Worm (Caenorhabditis elegans) whole organism, mixed stage, embryonic: ENCODE data around the gene C12D8.21.

Experiments used
- bed-3 ChIP-seq: fragments of 200-800 bp; sonication (Bioruptor generic); optimal IDR thresholded peaks from 3 replicates; lab custom pipeline; 2018; ENCODE audit warnings: mild to moderate bottlenecking, missing genetic modification characterization, moderate library complexity, missing compliant biosample characterization
- ceh-43 ChIP-seq: fragments of 200-800 bp; sonication (Bioruptor generic); optimal IDR thresholded peaks from 2 replicates; lab custom pipeline; 2018; ENCODE audit warnings: mild to moderate bottlenecking, missing genetic modification characterization, moderate library complexity, missing compliant biosample characterization
- elt-3 ChIP-seq: fragments of 150-350 bp; optimal IDR thresholded peaks from 2 replicates; lab custom pipeline; 2014; ENCODE audit warnings: missing biosample characterization, missing genetic modification characterization
- nhr-12 ChIP-seq: fragments of 150-350 bp; optimal IDR thresholded peaks from 2 replicates; lab custom pipeline; 2014; ENCODE audit warnings: missing biosample characterization, missing genetic modification characterization
- sem-2 ChIP-seq: fragments of 200-800 bp; sonication (Bioruptor generic); optimal IDR thresholded peaks from 2 replicates; lab custom pipeline; 2018; ENCODE audit warnings: mild to moderate bottlenecking, missing genetic modification characterization, missing compliant biosample characterization
- snpc-4 ChIP-seq: fragments of 150-350 bp; optimal IDR thresholded peaks from 2 replicates; lab custom pipeline; 2014; ENCODE audit warnings: missing biosample characterization, missing genetic modification characterization
- unc-62 ChIP-seq: fragments of 150-350 bp; optimal IDR thresholded peaks from 2 replicates; lab custom pipeline; 2014; ENCODE audit warnings: missing biosample characterization, missing genetic modification reagents, missing genetic modification characterization

DNA sequence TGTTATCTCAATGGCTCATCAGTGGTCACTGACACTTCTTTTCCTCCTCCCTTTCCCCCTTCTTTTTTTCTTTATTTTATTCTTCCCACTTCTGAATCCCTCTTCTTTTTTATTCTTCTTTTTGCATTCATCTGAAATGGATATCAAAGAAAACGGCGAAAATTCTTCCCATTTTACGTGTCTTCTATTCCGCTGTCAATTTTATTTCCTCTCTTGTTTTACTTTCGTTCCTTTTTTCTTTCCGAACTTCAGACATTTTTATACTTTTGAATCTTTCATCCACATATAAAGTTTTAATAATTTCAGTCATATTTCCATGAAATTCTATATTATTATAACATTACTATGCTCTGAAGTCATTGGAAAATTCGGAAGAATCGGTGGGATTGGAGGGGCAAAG lies 46.3 kb upstream of the C12D8.21 start, which contains the start of gene B0024.3:
- TF ChIP-seq nhr-12 (tag; lab: Kevin White, UChicago) (no peak), sem-2 (GFP tag; lab: Kevin White, UChicago) (no peak), bed-3 (no peak), snpc-4 (no peak), elt-3 (tag; lab: Kevin White, UChicago) (no peak), unc-62 (GFP tag; lab: Kevin White, UChicago) (no peak), ceh-43 (no peak)
